Fruit fly (Drosophila melanogaster): ENCODE data around the gene ng1.

- TF ChIP-seq achi (GFP tag; optimal IDR thresholded peaks at IDR 0.05) (no peak), Sox15 (GFP tag; optimal IDR thresholded peaks at IDR 0.05) (no peak), CG6792 (GFP tag; optimal IDR thresholded peaks at IDR 0.05) (no peak), CG8632 (GFP tag; optimal IDR thresholded peaks at IDR 0.05) (no peak), Blimp-1 (GFP tag; optimal IDR thresholded peaks at IDR 0.05) (no peak), CG6276 (GFP tag; optimal IDR thresholded peaks at IDR 0.05) (no peak), ss (GFP tag; optimal IDR thresholded peaks at IDR 0.05) (no peak), Ets96B (tag; optimal IDR thresholded peaks at IDR 0.05) (no peak), CG32006 (GFP tag; optimal IDR thresholded peaks at IDR 0.05) (no peak), CG7368 (GFP tag; optimal IDR thresholded peaks at IDR 0.05) (no peak), vri (GFP tag; optimal IDR thresholded peaks at IDR 0.05) (no peak), cyc (GFP tag; optimal IDR thresholded peaks at IDR 0.05) (no peak), eg (GFP tag; IDR thresholded peaks at IDR 0.05) (no peak)
These were observed 48.4 kb upstream of the ng1 start for dm6 chrX:3193774-3194173.
